Fruit fly (Drosophila melanogaster) whole organism, embryonic: ENCODE measurements around the gene Chrac-14.

ENCODE experiments used
- Antp ChIP-seq: fragments of 200-800 bp; sonication (Bioruptor generic); optimal IDR thresholded peaks from 3 replicates; lab custom pipeline; 2016; ENCODE audit warnings: missing biosample characterization, missing genetic modification characterization
- Atf-2 ChIP-seq: fragments of 200-800 bp; sonication (Bioruptor generic); optimal IDR thresholded peaks from 2 replicates; lab custom pipeline; 2016; ENCODE audit warnings: missing biosample characterization, missing genetic modification characterization
- Bteb2 ChIP-seq: fragments of 200-800 bp; sonication (Bioruptor generic); optimal IDR thresholded peaks from 2 replicates; lab custom pipeline; 2016; ENCODE audit warnings: missing biosample characterization, missing genetic modification characterization
- CG10147 ChIP-seq: fragments of 200-800 bp; sonication (Bioruptor generic); optimal IDR thresholded peaks from 2 replicates; lab custom pipeline; 2019; ENCODE audit warnings: missing biosample characterization, mild to moderate bottlenecking, missing genetic modification characterization, moderate library complexity
- CG10267 ChIP-seq: fragments of 200-800 bp; sonication (Bioruptor generic); optimal IDR thresholded peaks from 2 replicates; lab custom pipeline; 2018; ENCODE audit warnings: missing biosample characterization, mild to moderate bottlenecking, missing genetic modification characterization, moderate library complexity
- CG12659 ChIP-seq: fragments of 200-800 bp; sonication (Bioruptor generic); optimal IDR thresholded peaks from 3 replicates; lab custom pipeline; 2017; ENCODE audit warnings: mild to moderate bottlenecking, missing biosample characterization, missing genetic modification reagents, missing genetic modification characterization
- CG12769 ChIP-seq: fragments of 200-800 bp; sonication (Bioruptor generic); optimal IDR thresholded peaks from 2 replicates; lab custom pipeline; 2019; ENCODE audit warnings: missing biosample characterization, mild to moderate bottlenecking, missing genetic modification characterization, moderate library complexity
- CG12942 ChIP-seq: fragments of 200-800 bp; sonication (Bioruptor generic); optimal IDR thresholded peaks from 3 replicates; lab custom pipeline; 2016; ENCODE audit warnings: missing biosample characterization, missing genetic modification characterization
- CG13775 ChIP-seq: fragments of 200-800 bp; sonication (Bioruptor generic); optimal IDR thresholded peaks from 3 replicates; lab custom pipeline; 2017; ENCODE audit warnings: missing biosample characterization, mild to moderate bottlenecking, missing genetic modification characterization
- CG15601 ChIP-seq: fragments of 200-800 bp; sonication (Bioruptor generic); optimal IDR thresholded peaks from 3 replicates; lab custom pipeline; 2019; ENCODE audit warnings: missing biosample characterization, mild to moderate bottlenecking, missing genetic modification characterization, moderate library complexity
- CG17186 ChIP-seq: fragments of 200-800 bp; sonication (Bioruptor generic); optimal IDR thresholded peaks from 3 replicates; lab custom pipeline; 2017; ENCODE audit warnings: missing biosample characterization, missing genetic modification reagents, missing genetic modification characterization
- CG17612 ChIP-seq: fragments of 200-800 bp; sonication (Bioruptor generic); IDR thresholded peaks from 2 replicates; pipeline ENCODE4 v1.3.6; 2022; ENCODE audit warnings: missing biosample characterization, missing genetic modification characterization
- CG3407 ChIP-seq: fragments of 200-800 bp; sonication (Bioruptor generic); optimal IDR thresholded peaks from 2 replicates; lab custom pipeline; 2018; ENCODE audit warnings: missing biosample characterization, mild to moderate bottlenecking, missing genetic modification characterization
- CG3847 ChIP-seq: fragments of 200-800 bp; sonication (Bioruptor generic); IDR thresholded peaks from 2 replicates; pipeline ENCODE4 v1.3.6; 2022; ENCODE audit warnings: missing biosample characterization, missing genetic modification characterization
- CG3995 ChIP-seq: fragments of 200-800 bp; sonication (Bioruptor generic); optimal IDR thresholded peaks from 3 replicates; lab custom pipeline; 2016; ENCODE audit warnings: missing biosample characterization, missing genetic modification characterization
- CG4424 ChIP-seq: fragments of 200-800 bp; sonication (Bioruptor generic); optimal IDR thresholded peaks from 3 replicates; lab custom pipeline; 2016; ENCODE audit warnings: missing biosample characterization, missing genetic modification characterization
- CG4617 ChIP-seq: fragments of 200-800 bp; sonication (Bioruptor generic); optimal IDR thresholded peaks from 3 replicates; lab custom pipeline; 2016; ENCODE audit warnings: missing biosample characterization, missing genetic modification characterization, borderline replicate concordance
- CG6765 ChIP-seq: fragments of 200-800 bp; sonication (Bioruptor generic); optimal IDR thresholded peaks from 3 replicates; lab custom pipeline; 2017; ENCODE audit warnings: missing biosample characterization, mild to moderate bottlenecking, missing genetic modification characterization
- CG9215 ChIP-seq: fragments of 200-800 bp; sonication (Bioruptor generic); IDR thresholded peaks from 2 replicates; pipeline ENCODE4 v1.3.6; 2022; ENCODE audit warnings: missing biosample characterization, missing genetic modification characterization
- CoRest ChIP-seq: fragments of 200-800 bp; sonication (Bioruptor generic); optimal IDR thresholded peaks from 3 replicates; lab custom pipeline; 2018; ENCODE audit warnings: missing biosample characterization, mild to moderate bottlenecking, missing genetic modification characterization, moderate library complexity
- Drgx ChIP-seq: fragments of 200-800 bp; sonication (Bioruptor generic); IDR thresholded peaks from 2 replicates; pipeline ENCODE4 v1.3.6; 2022; ENCODE audit warnings: missing biosample characterization, missing genetic modification characterization
- E2f2 ChIP-seq: fragments of 200-800 bp; sonication (Bioruptor generic); IDR thresholded peaks from 2 replicates; pipeline ENCODE4 v1.3.6; 2022; ENCODE audit warnings: missing biosample characterization, missing genetic modification characterization
- HLH54F ChIP-seq: fragments of 200-800 bp; sonication (Bioruptor generic); optimal IDR thresholded peaks from 3 replicates; lab custom pipeline; 2016; ENCODE audit warnings: missing biosample characterization, missing genetic modification characterization
- MBD-R2 ChIP-seq: fragments of 200-800 bp; sonication (Bioruptor generic); IDR thresholded peaks from 2 replicates; pipeline ENCODE4 v1.3.6; 2022; ENCODE audit warnings: missing biosample characterization, missing genetic modification characterization
- MESR4 ChIP-seq: fragments of 200-800 bp; sonication (Bioruptor generic); optimal IDR thresholded peaks from 2 replicates; lab custom pipeline; 2018; ENCODE audit warnings: missing biosample characterization, mild to moderate bottlenecking, missing genetic modification characterization, moderate library complexity
- Nf-YA ChIP-seq: fragments of 200-800 bp; sonication (Bioruptor generic); IDR thresholded peaks from 2 replicates; pipeline ENCODE4 v1.3.6; 2022; ENCODE audit warnings: missing biosample characterization, missing genetic modification characterization
- Stat92E ChIP-seq, 3 experiments: fragments of >200 bp in 2 of 3; fragments of 200-800 bp in 1 of 3; sonication (Bioruptor generic) in 1 of 3; optimal IDR thresholded peaks; 2 replicates each; lab custom pipeline; 2017 to 2019; ENCODE audit warnings: missing biosample characterization in 3 of 3, missing genetic modification characterization in 3 of 3, mild to moderate bottlenecking in 1 of 3, moderate library complexity in 1 of 3
- corto ChIP-seq: fragments of 200-800 bp; sonication (Bioruptor generic); optimal IDR thresholded peaks from 2 replicates; lab custom pipeline; 2016; ENCODE audit warnings: missing biosample characterization, mild to moderate bottlenecking, missing genetic modification characterization, moderate library complexity
- dm ChIP-seq: fragments of 200-800 bp; sonication (Bioruptor generic); optimal IDR thresholded peaks from 3 replicates; lab custom pipeline; 2016; ENCODE audit warnings: missing biosample characterization, missing genetic modification characterization
- gfzf ChIP-seq: fragments of 200-800 bp; sonication (Bioruptor generic); optimal IDR thresholded peaks from 2 replicates; lab custom pipeline; 2016; ENCODE audit warnings: missing biosample characterization, mild to moderate bottlenecking, missing genetic modification characterization, moderate library complexity
- gt ChIP-seq: fragments of 200-800 bp; sonication (Bioruptor generic); IDR thresholded peaks from 2 replicates; pipeline ENCODE4 v1.3.6; 2022; ENCODE audit warnings: missing biosample characterization, missing genetic modification characterization
- nerfin-1 ChIP-seq: fragments of 200-800 bp; sonication (Bioruptor generic); optimal IDR thresholded peaks from 3 replicates; lab custom pipeline; 2019; ENCODE audit warnings: missing biosample characterization, mild to moderate bottlenecking, missing genetic modification characterization, moderate library complexity
- pzg ChIP-seq: fragments of 200-800 bp; sonication (Bioruptor generic); optimal IDR thresholded peaks from 3 replicates; lab custom pipeline; 2018; ENCODE audit warnings: missing biosample characterization, mild to moderate bottlenecking, missing genetic modification characterization, moderate library complexity
- ro ChIP-seq: fragments of 200-800 bp; sonication (Bioruptor generic); IDR thresholded peaks from 2 replicates; pipeline ENCODE4 v1.3.6; 2022; ENCODE audit warnings: missing biosample characterization, missing genetic modification characterization
- salm ChIP-seq: fragments of 200-800 bp; sonication (Bioruptor generic); optimal IDR thresholded peaks from 2 replicates; lab custom pipeline; 2018; ENCODE audit warnings: missing biosample characterization, mild to moderate bottlenecking, missing genetic modification characterization
- sens-2 ChIP-seq: fragments of 200-800 bp; sonication (Bioruptor generic); IDR thresholded peaks from 2 replicates; pipeline ENCODE4 v1.3.6; 2022; ENCODE audit warnings: missing biosample characterization, missing genetic modification characterization
- shn ChIP-seq: fragments of 200-800 bp; sonication (Bioruptor generic); optimal IDR thresholded peaks from 3 replicates; lab custom pipeline; 2016; ENCODE audit warnings: missing biosample characterization, missing genetic modification characterization
- stwl ChIP-seq: fragments of 200-800 bp; sonication (Bioruptor generic); optimal IDR thresholded peaks from 3 replicates; lab custom pipeline; 2018; ENCODE audit warnings: missing biosample characterization, mild to moderate bottlenecking, missing genetic modification characterization, moderate library complexity
- sug ChIP-seq: fragments of 200-800 bp; optimal IDR thresholded peaks from 2 replicates; lab custom pipeline; 2019; ENCODE audit warnings: missing biosample characterization, mild to moderate bottlenecking, missing genetic modification characterization, moderate library complexity
- yki ChIP-seq: fragments of >200 bp; optimal IDR thresholded peaks from 3 replicates; lab custom pipeline; 2018

Gene Chrac-14

DNA sequence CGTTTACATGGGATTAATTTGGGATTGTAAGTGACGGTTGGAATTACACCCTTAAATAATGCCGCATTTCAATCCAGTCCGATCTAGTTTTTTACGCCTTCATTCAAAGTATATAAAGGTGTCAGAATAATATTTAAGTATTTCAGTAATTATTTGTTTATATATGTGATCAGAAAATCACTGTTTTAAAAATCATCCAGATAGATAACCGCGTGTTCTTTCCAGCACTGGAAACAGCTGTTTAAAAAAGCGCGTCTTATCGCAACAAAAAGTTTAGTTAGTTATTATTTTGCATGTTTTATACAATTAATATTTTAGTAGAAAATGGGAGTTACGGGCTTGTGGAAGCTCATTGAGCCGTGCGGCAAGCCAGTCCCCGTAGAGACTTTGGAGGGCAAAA lies 847 bp downstream of the Chrac-14 start, which contains the start of gene mus201 (continued):
- TF ChIP-seq nerfin-1 (tag; lab: Kevin White, UChicago) (no peak), CG15601 (tag; lab: Kevin White, UChicago) (no peak), gt (GFP tag; lab: Robert Waterston, UW) (no peak), ro (GFP tag; lab: Robert Waterston, UW) (no peak), sens-2 (GFP tag; lab: Robert Waterston, UW) (no peak), CG6765 (GFP tag; lab: Kevin White, UChicago) (no peak), CG12942 (GFP tag; lab: Kevin White, UChicago) (no peak), Atf-2 (GFP tag; lab: Kevin White, UChicago) (no peak), E2f2 (GFP tag; lab: Robert Waterston, UW) (peak; percentile 47; the same call in 1 of the 2 replicates), pzg (GFP tag; lab: Kevin White, UChicago) (peak; percentile 23), CG3847 (GFP tag; lab: Robert Waterston, UW) (no peak), CG10267 (tag; lab: Kevin White, UChicago) (peak; percentile 76), Stat92E (GFP tag; optimal IDR thresholded peaks at IDR 0.05; lab: Kevin White, UChicago) (no peak), Bteb2 (GFP tag; lab: Kevin White, UChicago) (no peak), CG17186 (GFP tag; lab: Kevin White, UChicago) (peak; percentile 13), CoRest (tag; lab: Kevin White, UChicago) (no peak), CG4424 (no peak), stwl (tag; lab: Kevin White, UChicago) (peak; percentile 19), CG12769 (tag; lab: Kevin White, UChicago) (no peak), CG3995 (GFP tag; lab: Kevin White, UChicago) (peak; percentile 97), HLH54F (GFP tag; lab: Kevin White, UChicago) (no peak), CG9215 (GFP tag; lab: Robert Waterston, UW) (no peak), CG3407 (GFP tag; lab: Kevin White, UChicago) (no peak), MBD-R2 (peak; percentile 79), CG12659 (GFP tag; lab: Kevin White, UChicago) (no peak), CG13775 (GFP tag; lab: Kevin White, UChicago) (no peak), Drgx (GFP tag; lab: Robert Waterston, UW) (no peak), yki (lab: Kevin White, UChicago) (no peak), MESR4 (no peak), CG10147 (no peak), gfzf (GFP tag; lab: Kevin White, UChicago) (no peak), CG17612 (GFP tag; lab: Robert Waterston, UW) (no peak), CG4617 (GFP tag; lab: Kevin White, UChicago) (no peak), shn (no peak), corto (GFP tag; lab: Kevin White, UChicago) (no peak), salm (tag; lab: Kevin White, UChicago) (no peak), dm (GFP tag; lab: Kevin White, UChicago) (no peak), Antp (no peak)

dm6 chr2L:8442147-8442546 lies 4.9 kb downstream of the Chrac-14 start, which contains the start of gene CG31897:
Gene CG31897, plus strand, starts transcription at chr2L:8442447.
- no peak for TF ChIP-seq Nf-YA
- no peak for TF ChIP-seq sug (tag; lab: Kevin White, UChicago)
- TF ChIP-seq, all 482 proteins: peak for 0
